Fruit fly (Drosophila melanogaster): ENCODE data around the gene eIF4E1.

DNA sequence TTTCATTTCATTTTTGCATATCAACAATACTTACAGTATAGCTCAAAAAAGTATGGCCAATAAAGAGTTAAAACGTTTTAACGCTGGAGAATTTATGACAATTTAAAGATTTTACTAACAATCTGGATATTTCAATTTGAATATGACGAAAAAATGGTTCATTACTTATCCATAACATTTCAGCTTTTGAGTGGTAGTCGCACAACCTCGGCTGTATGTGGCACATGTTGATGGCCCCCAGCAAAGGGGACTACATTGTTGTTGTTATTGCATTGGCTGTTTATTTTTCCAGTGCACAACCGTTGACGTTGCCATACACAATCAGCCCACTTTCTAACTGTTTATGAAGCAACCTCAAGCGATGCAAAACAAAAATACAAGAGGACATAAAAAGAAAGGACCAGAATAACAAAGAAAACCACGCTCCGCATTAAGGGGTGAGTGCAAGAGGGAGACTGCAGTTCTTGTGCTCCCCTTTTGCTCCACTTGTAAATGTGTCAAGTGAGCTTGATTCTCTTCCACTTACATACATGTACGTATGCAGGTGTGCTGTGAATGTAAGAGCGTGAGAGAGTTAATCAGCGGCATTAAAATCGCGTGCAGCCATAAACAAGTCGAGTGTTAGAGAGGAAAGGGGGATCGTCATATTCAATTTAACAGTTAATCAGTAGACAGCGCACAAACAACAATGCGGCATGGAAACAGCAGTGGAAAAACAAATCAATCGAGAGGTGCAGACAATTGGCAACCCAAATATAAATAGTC lies 18.0 kb upstream of the eIF4E1 start:
- TF ChIP-seq toy (GFP tag; IDR thresholded peaks at IDR 0.05) (no peak), mirr (GFP tag; optimal IDR thresholded peaks at IDR 0.05) (no peak), br (optimal IDR thresholded peaks at IDR 0.05) (no peak), eyg (GFP tag; optimal IDR thresholded peaks at IDR 0.05) (no peak), CG13424 (tag; optimal IDR thresholded peaks at IDR 0.05) (peak; percentile 54), pan (optimal IDR thresholded peaks at IDR 0.05) (no peak), pan (GFP tag; optimal IDR thresholded peaks at IDR 0.05 in 1 of 2, IDR thresholded peaks at IDR 0.05 in 1 of 2) (peak in 1 of 2 experiments; percentile 63), kay (GFP tag; optimal IDR thresholded peaks at IDR 0.05) (no peak), CG32772 (GFP tag; IDR thresholded peaks at IDR 0.05) (no peak; the same call in 1 of the 2 replicates), Gug (GFP tag; IDR thresholded peaks at IDR 0.05) (no peak), jumu (GFP tag; optimal IDR thresholded peaks at IDR 0.05) (no peak)
